Worm (Caenorhabditis elegans): ENCODE measurements around the gene C44B11.1.

DNA sequence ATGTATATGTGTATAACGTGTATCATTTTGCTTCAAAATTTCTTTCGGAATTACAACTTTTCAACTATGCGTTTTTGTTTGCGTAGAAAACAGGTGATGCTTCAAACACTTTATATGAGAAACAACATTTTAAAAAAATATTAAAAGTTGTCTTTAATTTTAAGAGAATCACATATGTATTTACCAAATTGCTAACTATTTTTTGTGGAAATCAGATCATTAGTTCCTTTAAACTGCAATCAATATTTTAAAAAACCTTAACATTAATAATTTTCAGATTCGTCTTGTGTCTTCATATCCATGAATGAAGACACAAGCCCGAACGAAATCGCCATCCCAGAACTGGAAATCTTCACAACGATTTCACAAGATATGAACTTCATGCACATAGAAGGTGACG is 2.2 kb upstream of the C44B11.1 start, which contains the start of gene C44B11.6:
- no peak for TF ChIP-seq him-1 (tag; optimal IDR thresholded peaks at IDR 0.05)
- no peak for TF ChIP-seq dao-5 (tag; optimal IDR thresholded peaks at IDR 0.05)
